Fruit fly (Drosophila melanogaster): ENCODE data around the gene Idgf1.

Gene Idgf1

DNA sequence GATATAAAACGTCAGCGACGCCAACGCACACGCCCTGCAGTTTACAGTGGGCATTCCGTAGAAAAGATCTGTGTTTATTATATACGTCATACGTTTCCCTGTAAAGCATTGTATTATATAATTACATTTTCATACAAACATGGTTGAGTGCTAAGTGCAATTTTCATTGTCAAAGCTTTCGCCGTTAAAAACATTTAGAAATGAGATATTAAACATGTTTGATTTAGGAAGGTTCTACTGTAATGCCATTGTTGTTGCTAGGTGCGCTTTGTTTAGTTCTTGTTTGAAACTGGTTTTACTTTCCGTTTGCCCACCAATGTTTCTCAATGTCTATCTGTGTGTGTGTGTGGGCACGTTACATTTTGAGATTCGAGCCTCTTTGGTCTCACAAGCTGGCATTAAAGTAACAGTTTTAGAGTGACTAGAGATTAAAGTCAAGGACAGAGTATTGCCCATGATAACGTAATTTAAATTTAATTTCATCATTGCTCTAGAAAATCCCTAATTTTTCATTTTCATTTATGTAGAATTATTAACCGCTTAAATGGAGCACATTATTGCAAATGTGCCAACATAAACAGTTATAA lies 47.6 kb downstream of the Idgf1 start (continued):
- TF ChIP-seq CG8319 (GFP tag; optimal IDR thresholded peaks at IDR 0.05) (peak; percentile 59), Ets96B (tag; optimal IDR thresholded peaks at IDR 0.05) (peak; percentile 92), Hr39 (GFP tag; optimal IDR thresholded peaks at IDR 0.05) (peak; percentile 84), Hr4 (GFP tag; optimal IDR thresholded peaks at IDR 0.05) (peak; percentile 89), salr (GFP tag; optimal IDR thresholded peaks at IDR 0.05) (peak; percentile 84), Ets21C (GFP tag; optimal IDR thresholded peaks at IDR 0.05) (peak; percentile 81), OdsH (GFP tag; optimal IDR thresholded peaks at IDR 0.05) (peak; percentile 89), cyc (GFP tag; optimal IDR thresholded peaks at IDR 0.05) (peak; percentile 82), fd85E (GFP tag; optimal IDR thresholded peaks at IDR 0.05) (no peak), CG7368 (GFP tag; optimal IDR thresholded peaks at IDR 0.05) (peak; percentile 80), CG4318 (GFP tag; optimal IDR thresholded peaks at IDR 0.05) (peak; percentile 68), Eip75B (GFP tag; optimal IDR thresholded peaks at IDR 0.05) (peak; percentile 92), svp (GFP tag) (peak; percentile 93), CG15336 (GFP tag; IDR thresholded peaks at IDR 0.05) (peak; percentile 91), CG32006 (GFP tag; optimal IDR thresholded peaks at IDR 0.05) (peak; percentile 91), CG31627 (GFP tag; optimal IDR thresholded peaks at IDR 0.05) (peak; percentile 86), CG1621 (tag; optimal IDR thresholded peaks at IDR 0.05) (peak; percentile 94), CG6163 (GFP tag; IDR thresholded peaks at IDR 0.05) (peak; percentile 92), Eip93F (GFP tag; optimal IDR thresholded peaks at IDR 0.05) (peak; percentile 33), CG6792 (GFP tag; optimal IDR thresholded peaks at IDR 0.05) (peak; percentile 85), CG9139 (GFP tag; optimal IDR thresholded peaks at IDR 0.05) (peak; percentile 83), Blimp-1 (GFP tag; optimal IDR thresholded peaks at IDR 0.05) (peak; percentile 60), lz (GFP tag; optimal IDR thresholded peaks at IDR 0.05) (peak; percentile 90)

DNA sequence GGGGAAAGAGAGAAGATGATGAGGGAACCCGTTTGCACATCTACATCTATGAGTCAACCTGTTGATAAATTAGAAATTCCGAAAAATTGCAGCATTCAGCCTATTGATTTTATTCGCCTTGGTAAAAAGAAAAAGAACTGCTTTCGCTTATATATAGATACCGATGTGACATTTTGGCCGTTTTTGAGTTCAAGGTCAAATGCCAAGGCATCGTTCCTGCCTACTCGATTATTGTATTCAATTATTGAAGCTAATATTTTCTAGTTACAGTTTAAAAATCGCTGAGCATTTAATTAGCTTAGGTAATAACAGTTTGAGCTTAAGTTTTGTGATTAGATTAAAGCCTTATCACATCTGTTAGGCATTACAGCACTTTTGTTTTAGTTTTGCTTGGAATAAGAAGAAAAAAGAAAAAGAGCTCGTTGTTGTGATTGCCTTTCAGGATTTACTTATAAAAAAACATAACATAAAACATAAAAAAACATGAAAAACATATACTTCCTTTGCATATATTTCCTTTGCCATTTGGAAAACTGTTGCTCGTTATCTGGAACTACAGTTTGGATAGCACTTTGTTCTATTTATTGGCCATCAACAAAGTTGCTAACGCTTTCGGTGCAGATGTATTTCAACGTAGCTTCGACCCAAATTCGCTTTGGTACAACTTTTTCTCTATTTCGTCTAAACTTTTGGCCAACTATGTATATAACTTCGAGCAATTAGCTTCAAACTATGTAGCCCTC lies 49.1 kb downstream of the Idgf1 start:
- TF ChIP-seq eg (GFP tag; IDR thresholded peaks at IDR 0.05) (no peak), svp (GFP tag) (peak; percentile 9)

DNA sequence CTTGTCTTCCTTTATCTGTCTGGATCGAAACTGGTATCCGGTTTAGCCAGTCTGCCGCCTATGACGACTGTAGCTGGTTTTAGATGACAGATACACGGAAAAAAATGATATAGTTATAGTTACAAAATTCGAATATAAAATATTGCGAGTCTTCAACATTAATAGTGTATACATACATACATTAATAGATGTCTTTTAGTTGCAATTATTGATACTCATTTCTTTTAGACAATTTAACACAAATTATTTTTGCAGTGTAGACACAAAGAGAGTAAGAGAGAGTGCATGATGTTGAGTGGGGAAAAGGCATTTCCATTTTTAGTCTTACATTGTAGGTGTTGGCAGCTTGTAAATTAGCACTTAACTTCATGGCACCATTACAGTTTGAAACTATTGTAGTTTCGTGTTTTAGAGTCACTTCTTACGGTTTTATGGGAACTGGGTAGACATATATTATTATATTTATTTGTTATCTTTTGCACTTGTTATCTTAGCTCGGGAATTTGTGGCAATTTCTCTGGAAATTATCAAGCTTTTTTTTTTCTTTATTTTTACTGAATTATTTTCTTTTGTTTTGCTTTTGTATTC lies 50.2 kb downstream of the Idgf1 start:
- TF ChIP-seq dsx (GFP tag; optimal IDR thresholded peaks at IDR 0.05; ENCODE audit: poor library complexity, severe bottlenecking) (no peak), spab (GFP tag; optimal IDR thresholded peaks at IDR 0.05) (no peak), CG8632 (GFP tag; optimal IDR thresholded peaks at IDR 0.05) (peak; percentile 95), CG8319 (GFP tag; optimal IDR thresholded peaks at IDR 0.05) (no peak), fd59A (GFP tag; optimal IDR thresholded peaks at IDR 0.05) (peak; percentile 88), esn (GFP tag; optimal IDR thresholded peaks at IDR 0.05) (peak; percentile 90), Smox (GFP tag; optimal IDR thresholded peaks at IDR 0.05) (peak; percentile 78), Eip78C (GFP tag) (peak; percentile 18), fkh (GFP tag; optimal IDR thresholded peaks at IDR 0.05) (no peak), Ets21C (GFP tag; optimal IDR thresholded peaks at IDR 0.05) (peak; percentile 72), Eip75B (GFP tag; optimal IDR thresholded peaks at IDR 0.05) (peak; percentile 59), CG34406 (GFP tag; optimal IDR thresholded peaks at IDR 0.05) (peak; percentile 96), Hr39 (GFP tag; optimal IDR thresholded peaks at IDR 0.05) (peak; percentile 80), topi (GFP tag; optimal IDR thresholded peaks at IDR 0.05) (no peak), CG9139 (GFP tag; optimal IDR thresholded peaks at IDR 0.05) (no peak), Sox102F (GFP tag; optimal IDR thresholded peaks at IDR 0.05) (peak; percentile 82), CG11762 (GFP tag; optimal IDR thresholded peaks at IDR 0.05; ENCODE audit: insufficient read depth) (no peak), CG6163 (GFP tag; IDR thresholded peaks at IDR 0.05) (peak; percentile 81), CG10631 (GFP tag; optimal IDR thresholded peaks at IDR 0.05) (peak; percentile 93), CG31627 (GFP tag; optimal IDR thresholded peaks at IDR 0.05) (peak; percentile 83), CG6808 (GFP tag; optimal IDR thresholded peaks at IDR 0.05) (no peak), CG4318 (GFP tag; optimal IDR thresholded peaks at IDR 0.05) (peak; percentile 84), CG11294 (GFP tag; IDR thresholded peaks at IDR 0.05) (no peak), acj6 (GFP tag; optimal IDR thresholded peaks at IDR 0.05) (peak; percentile 92), Ets96B (tag; optimal IDR thresholded peaks at IDR 0.05) (no peak), net (GFP tag; optimal IDR thresholded peaks at IDR 0.05) (peak; percentile 94), CG6276 (GFP tag; optimal IDR thresholded peaks at IDR 0.05) (no peak), ss (GFP tag; optimal IDR thresholded peaks at IDR 0.05) (no peak), Gug (GFP tag; IDR thresholded peaks at IDR 0.05) (no peak), Hr4 (GFP tag; optimal IDR thresholded peaks at IDR 0.05) (peak; percentile 96)
